Worm (Caenorhabditis elegans): Measurements from ENCODE around the gene ncx-6.

Gene ncx-6

DNA sequence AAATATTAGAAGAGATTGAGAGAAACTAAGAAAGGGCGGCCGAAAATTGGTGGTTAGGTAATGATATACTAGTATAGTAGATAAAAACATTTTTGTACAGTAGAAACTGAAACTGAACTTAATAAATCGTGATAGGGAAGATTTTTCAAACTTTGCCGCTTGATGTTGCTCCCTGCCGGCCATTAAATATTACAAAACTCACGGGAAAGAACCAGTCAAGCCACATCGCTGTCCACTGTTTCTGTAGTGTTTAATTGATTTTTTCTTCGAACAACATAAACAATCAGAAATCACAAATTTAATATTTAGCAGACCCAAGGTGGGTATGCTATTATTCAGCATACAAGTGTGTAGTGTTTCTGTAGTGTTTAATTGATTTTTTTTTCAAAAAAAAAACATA is 37.3 kb upstream of the ncx-6 start, which contains the start of gene T05G5.5:
Gene T05G5.5, minus strand, starts transcription at position 359 of the 400 bp plus-strand sequence.
- TF ChIP-seq aly-2 (tag; optimal IDR thresholded peaks at IDR 0.05) (no peak), ama-1 (optimal IDR thresholded peaks at IDR 0.05) (peak; percentile 59), elt-2 (tag; optimal IDR thresholded peaks at IDR 0.05) (peak; percentile 5), ceh-82 (tag; optimal IDR thresholded peaks at IDR 0.05) (no peak), mml-1 (tag; optimal IDR thresholded peaks at IDR 0.05) (no peak), nhr-43 (tag; optimal IDR thresholded peaks at IDR 0.05; ENCODE audit: poor library complexity, severe bottlenecking) (peak; percentile 79), fkh-10 (GFP tag; optimal IDR thresholded peaks at IDR 0.05) (no peak)

DNA sequence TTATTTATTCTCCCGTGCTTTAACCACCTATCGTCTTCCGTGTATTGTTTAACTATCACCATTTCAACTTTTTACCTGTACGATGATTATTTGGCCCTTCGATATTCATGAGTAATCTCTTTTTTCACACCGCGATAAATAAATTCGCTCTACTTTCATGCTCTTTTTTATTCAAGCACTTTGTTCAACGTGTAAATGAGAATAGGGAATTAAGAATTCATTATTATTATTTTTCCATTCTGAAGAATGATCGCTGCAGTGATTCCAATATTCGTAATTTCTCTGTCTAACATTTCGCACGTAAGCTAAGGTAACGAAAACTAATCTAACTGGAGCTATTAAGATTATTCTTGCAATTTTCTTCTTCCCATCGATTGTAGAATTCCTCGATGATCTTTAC is 34.9 kb upstream of the ncx-6 start, which contains the start of gene T05G5.4:
Gene T05G5.4, plus strand, starts transcription at position 241 of the 400 bp plus-strand sequence.
- no peak for TF ChIP-seq nhr-237 (tag; optimal IDR thresholded peaks at IDR 0.05)
- TF ChIP-seq elt-1 (tag; optimal IDR thresholded peaks at IDR 0.05): no peak
- TF ChIP-seq elt-2 (tag; optimal IDR thresholded peaks at IDR 0.05): no peak
- TF ChIP-seq nhr-67 (tag; optimal IDR thresholded peaks at IDR 0.05): no peak
- TF ChIP-seq egl-5 (tag; optimal IDR thresholded peaks at IDR 0.05): no peak
- no peak for TF ChIP-seq nhr-23 (tag; optimal IDR thresholded peaks at IDR 0.05)
- no peak for TF ChIP-seq fos-1 (tag; optimal IDR thresholded peaks at IDR 0.05)
- TF ChIP-seq jun-1 (tag; optimal IDR thresholded peaks at IDR 0.05): no peak

DNA sequence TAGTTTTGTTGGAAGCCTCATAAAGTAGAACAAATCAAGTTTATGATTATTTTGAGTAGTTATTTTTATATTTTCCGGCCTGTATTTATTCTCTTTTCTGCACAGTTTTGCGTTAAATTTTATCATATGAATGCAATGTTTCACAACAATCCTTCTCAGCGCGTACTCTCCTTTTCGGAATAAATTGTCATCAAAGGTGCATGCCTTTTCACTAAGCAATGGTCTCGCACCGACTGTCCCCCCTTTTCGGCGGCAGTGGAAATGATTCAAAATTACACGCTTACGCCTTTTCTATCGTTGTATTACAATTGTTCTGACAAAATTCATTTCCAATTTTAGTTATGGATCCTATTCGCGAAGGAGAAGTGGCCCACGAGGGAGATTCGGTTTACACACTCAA is 33.4 kb upstream of the ncx-6 start, which contains the start of the genes iff-1 and cdk-1:
Gene iff-1, minus strand, starts transcription at position 61 of the 400 bp plus-strand sequence.
Gene cdk-1, plus strand, starts transcription at position 340 of the 400 bp plus-strand sequence.
- no peak for TF ChIP-seq fkh-2 (tag; optimal IDR thresholded peaks at IDR 0.05)
- peak; percentile 69 for TF ChIP-seq pha-4 (tag; optimal IDR thresholded peaks at IDR 0.05)
- no peak for TF ChIP-seq ztf-4 (tag; optimal IDR thresholded peaks at IDR 0.05)
- TF ChIP-seq mml-1 (tag; optimal IDR thresholded peaks at IDR 0.05): no peak
- TF ChIP-seq fos-1 (tag; optimal IDR thresholded peaks at IDR 0.05): no peak
- TF ChIP-seq elt-1 (tag; optimal IDR thresholded peaks at IDR 0.05): no peak
- no peak for TF ChIP-seq pqm-1 (tag; optimal IDR thresholded peaks at IDR 0.05)
- no peak for TF ChIP-seq hmg-11 (tag; optimal IDR thresholded peaks at IDR 0.05)
- TF ChIP-seq nhr-25 (tag; optimal IDR thresholded peaks at IDR 0.05): peak; percentile 40
- peak; percentile 73 for TF ChIP-seq nfya-1 (tag; optimal IDR thresholded peaks at IDR 0.05; ENCODE audit: insufficient read depth)
- TF ChIP-seq fkh-10 (GFP tag; optimal IDR thresholded peaks at IDR 0.05): no peak
- no peak for TF ChIP-seq eor-1 (tag; optimal IDR thresholded peaks at IDR 0.05)
- no peak for TF ChIP-seq mdl-1 (tag; optimal IDR thresholded peaks at IDR 0.05)
- TF ChIP-seq ceh-28 (tag; optimal IDR thresholded peaks at IDR 0.05): no peak
- TF ChIP-seq ceh-82 (tag; optimal IDR thresholded peaks at IDR 0.05): no peak
- TF ChIP-seq nhr-23 (tag; optimal IDR thresholded peaks at IDR 0.05): peak; percentile 2
- TF ChIP-seq ceh-9 (tag; optimal IDR thresholded peaks at IDR 0.05): no peak
- peak; percentile 65 for TF ChIP-seq lin-15B (tag; optimal IDR thresholded peaks at IDR 0.05)

DNA sequence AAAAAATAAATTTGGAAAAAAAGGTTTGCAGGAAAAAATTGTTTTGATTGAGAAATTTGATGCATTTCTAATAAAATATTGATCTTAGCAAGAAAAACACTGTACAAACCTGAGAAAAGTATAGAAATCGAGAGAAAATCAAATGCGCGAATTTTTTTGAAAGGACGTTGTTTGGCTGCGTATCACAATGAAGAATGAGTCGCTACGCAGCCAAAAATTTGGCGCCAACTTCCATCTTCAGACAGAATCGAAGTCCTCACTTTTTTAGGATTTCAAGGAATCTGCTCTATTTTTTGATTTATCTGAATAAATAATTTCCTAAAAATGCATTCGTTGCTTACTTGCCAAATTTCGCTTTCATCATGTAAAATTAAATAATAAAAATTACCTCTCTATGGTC is 32.9 kb upstream of the ncx-6 start:
- no peak for TF ChIP-seq ceh-9 (tag; optimal IDR thresholded peaks at IDR 0.05)
- TF ChIP-seq nhr-25 (tag; optimal IDR thresholded peaks at IDR 0.05): no peak
- no peak for TF ChIP-seq skn-1 (tag; optimal IDR thresholded peaks at IDR 0.05)
- no peak for TF ChIP-seq zag-1 (tag; optimal IDR thresholded peaks at IDR 0.05)
- TF ChIP-seq nhr-43 (tag; optimal IDR thresholded peaks at IDR 0.05; ENCODE audit: poor library complexity, severe bottlenecking): no peak
- TF ChIP-seq eor-1 (tag; optimal IDR thresholded peaks at IDR 0.05): no peak
- TF ChIP-seq sea-2 (GFP tag; optimal IDR thresholded peaks at IDR 0.05): no peak
- no peak for TF ChIP-seq nhr-11 (tag; optimal IDR thresholded peaks at IDR 0.05)
- TF ChIP-seq nhr-237 (tag; optimal IDR thresholded peaks at IDR 0.05): no peak
- TF ChIP-seq elt-1 (tag; optimal IDR thresholded peaks at IDR 0.05): no peak
- no peak for TF ChIP-seq ceh-16 (tag; optimal IDR thresholded peaks at IDR 0.05)
- no peak for TF ChIP-seq aly-2 (tag; optimal IDR thresholded peaks at IDR 0.05)
- TF ChIP-seq egl-27 (tag; optimal IDR thresholded peaks at IDR 0.05): no peak
- no peak for TF ChIP-seq mdl-1 (tag; optimal IDR thresholded peaks at IDR 0.05)
- TF ChIP-seq nhr-28 (tag; optimal IDR thresholded peaks at IDR 0.05): no peak
- no peak for TF ChIP-seq daf-12 (tag; optimal IDR thresholded peaks at IDR 0.05)

DNA sequence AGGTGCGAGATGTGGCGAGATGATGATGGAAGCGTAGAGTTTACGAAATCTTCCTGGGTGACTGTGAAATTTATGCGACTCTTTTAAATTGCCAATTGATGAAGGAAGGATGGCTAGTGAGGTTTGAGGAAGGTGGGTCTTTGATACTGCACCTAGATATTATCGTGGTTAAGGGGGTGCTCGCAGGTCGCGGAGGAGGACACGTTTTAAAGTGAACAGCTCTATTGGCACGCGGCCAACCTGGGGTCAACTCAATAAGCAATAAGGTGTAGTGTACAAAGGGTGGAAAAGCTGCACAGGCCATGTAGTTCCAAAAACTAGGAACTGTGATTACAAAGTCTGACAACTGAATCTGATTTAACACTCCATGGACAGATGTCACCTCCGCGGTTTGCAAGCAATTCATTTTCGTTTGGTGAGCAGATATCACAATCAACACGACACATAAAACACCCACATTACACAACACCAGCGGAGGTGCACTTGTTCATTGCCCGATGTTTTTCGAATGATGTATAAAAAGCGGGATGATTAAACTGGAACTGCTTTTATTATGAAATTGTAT is 31.7 kb upstream of the ncx-6 start:
- TF ChIP-seq lsy-12 (tag; optimal IDR thresholded peaks at IDR 0.05) (no peak), egl-5 (tag; optimal IDR thresholded peaks at IDR 0.05) (peak; percentile 43), nhr-237 (tag; optimal IDR thresholded peaks at IDR 0.05) (no peak), hmg-11 (tag; optimal IDR thresholded peaks at IDR 0.05) (no peak), ceh-16 (tag; optimal IDR thresholded peaks at IDR 0.05) (no peak), pqm-1 (tag; optimal IDR thresholded peaks at IDR 0.05) (no peak), elt-3 (tag; optimal IDR thresholded peaks at IDR 0.05) (no peak)

All from whole organism, L3 larva.